Fruit fly (Drosophila melanogaster) whole organism: ENCODE measurements around the gene CG1998.

ENCODE experiments used
- CG8478 ChIP-seq: fragments of >200 bp; optimal IDR thresholded peaks from 2 replicates; lab custom pipeline; 2018; ENCODE audit warnings: inconsistent platforms
- Dll ChIP-seq: fragments of >200 bp; optimal IDR thresholded peaks from 2 replicates; lab custom pipeline; 2017
- EcR ChIP-seq, 2 experiments: fragments of >200 bp; optimal IDR thresholded peaks; 2 replicates each; lab custom pipeline; 2017; ENCODE audit warnings: missing biosample characterization in 2 of 2, missing genetic modification characterization in 2 of 2, missing genetic modification reagents in 2 of 2
- pan ChIP-seq: fragments of >200 bp; optimal IDR thresholded peaks from 2 replicates; lab custom pipeline; 2017
- psq ChIP-seq: fragments of >200 bp; optimal IDR thresholded peaks from 2 replicates; lab custom pipeline; 2017
- usp ChIP-seq: fragments of >200 bp; optimal IDR thresholded peaks from 2 replicates; lab custom pipeline; 2017; ENCODE audit warnings: missing biosample characterization, missing genetic modification characterization, mixed read lengths

CG1998 gene

dm6 chrX:13403962-13404830 lies 8.7 kb downstream of the CG1998 start, which contains the start of gene GstT4:
TSS of gene GstT4 (plus strand) at chrX:13404749.
- no peak for TF ChIP-seq usp
- no peak for TF ChIP-seq EcR (GFP tag; optimal IDR thresholded peaks at IDR 0.05; lab: Kevin White, UChicago)
- no peak for TF ChIP-seq pan (lab: Kevin White, UChicago)
- no peak for TF ChIP-seq CG8478 (lab: Kevin White, UChicago)
- TF ChIP-seq Dll = no peak
- TF ChIP-seq psq (lab: Kevin White, UChicago) = no peak

DNA sequence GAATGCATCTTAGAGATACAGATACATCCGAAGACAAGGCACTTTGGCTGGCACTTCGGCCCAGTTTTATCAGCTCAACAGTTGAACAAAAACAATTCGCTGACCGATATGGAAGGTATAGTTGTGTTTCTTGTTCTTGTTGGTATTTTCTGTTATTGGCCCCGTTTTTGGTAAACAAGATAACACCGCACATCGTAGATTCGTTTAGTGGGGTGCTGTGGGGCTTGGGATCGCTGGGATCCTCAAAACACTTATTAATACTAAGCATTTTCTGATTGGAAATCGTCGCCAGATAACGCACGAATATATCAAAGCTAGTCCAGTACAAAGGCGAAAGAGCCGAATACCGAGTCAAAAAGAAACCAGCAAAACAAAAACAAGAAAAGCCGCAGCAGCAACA lies 9.3 kb downstream of the CG1998 start:
- TF ChIP-seq Dll = no peak
- no peak for TF ChIP-seq pan (lab: Kevin White, UChicago)
- no peak for TF ChIP-seq psq (lab: Kevin White, UChicago)
- no peak for TF ChIP-seq EcR (GFP tag; optimal IDR thresholded peaks at IDR 0.05; lab: Kevin White, UChicago)
- no peak for TF ChIP-seq CG8478 (lab: Kevin White, UChicago)
- no peak for TF ChIP-seq usp

dm6 chrX:13402763-13403162 lies 10.1 kb downstream of the CG1998 start, which contains the start of gene CG12725:
TSS of gene CG12725 (minus strand) at chrX:13402863.
- TF ChIP-seq CG8478 (lab: Kevin White, UChicago) (no peak), Dll (no peak), usp (no peak), pan (lab: Kevin White, UChicago) (no peak), psq (lab: Kevin White, UChicago) (no peak), EcR (GFP tag; optimal IDR thresholded peaks at IDR 0.05; lab: Kevin White, UChicago) (no peak)

DNA sequence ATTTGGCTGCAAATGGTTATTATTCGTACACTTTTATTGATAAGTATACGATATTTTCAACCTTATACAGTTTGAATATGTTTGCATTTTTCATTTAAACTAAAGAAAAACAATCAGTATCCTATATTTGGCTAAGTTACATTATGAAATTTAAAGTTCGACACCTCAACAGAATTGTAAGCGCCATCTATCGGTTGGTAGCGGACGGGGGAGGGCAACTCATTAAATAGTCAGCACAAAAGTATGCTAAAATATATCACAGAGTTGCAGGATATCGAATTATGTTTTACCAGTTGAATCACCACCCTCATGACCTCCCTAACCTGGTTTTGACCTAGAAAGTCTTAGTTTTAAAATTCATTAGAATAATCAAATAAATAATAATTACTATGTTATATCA lies 11.6 kb downstream of the CG1998 start:
- no peak for TF ChIP-seq usp

DNA sequence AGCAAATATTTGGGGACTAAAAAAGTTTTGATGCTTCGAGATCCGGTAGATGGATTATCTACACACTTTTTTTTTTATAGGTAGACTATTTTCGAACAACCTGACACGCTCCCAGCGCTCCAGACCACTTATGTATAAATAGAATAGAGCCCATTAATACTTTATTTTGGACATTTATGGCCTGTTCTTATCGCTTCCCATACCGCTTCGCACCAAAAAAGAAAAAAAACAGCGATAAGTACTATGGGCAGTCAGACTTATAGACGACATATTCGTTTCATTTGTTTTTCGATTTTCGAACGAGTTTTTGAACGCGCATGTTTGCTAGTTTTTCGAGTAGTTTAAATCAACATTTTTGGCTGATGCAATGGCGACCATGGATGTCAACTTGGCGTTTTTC lies 15.3 kb downstream of the CG1998 start:
- TF ChIP-seq usp (no peak), CG8478 (lab: Kevin White, UChicago) (no peak), Dll (no peak), pan (lab: Kevin White, UChicago) (no peak), EcR (GFP tag; optimal IDR thresholded peaks at IDR 0.05; lab: Kevin White, UChicago) (no peak), psq (lab: Kevin White, UChicago) (no peak)

DNA sequence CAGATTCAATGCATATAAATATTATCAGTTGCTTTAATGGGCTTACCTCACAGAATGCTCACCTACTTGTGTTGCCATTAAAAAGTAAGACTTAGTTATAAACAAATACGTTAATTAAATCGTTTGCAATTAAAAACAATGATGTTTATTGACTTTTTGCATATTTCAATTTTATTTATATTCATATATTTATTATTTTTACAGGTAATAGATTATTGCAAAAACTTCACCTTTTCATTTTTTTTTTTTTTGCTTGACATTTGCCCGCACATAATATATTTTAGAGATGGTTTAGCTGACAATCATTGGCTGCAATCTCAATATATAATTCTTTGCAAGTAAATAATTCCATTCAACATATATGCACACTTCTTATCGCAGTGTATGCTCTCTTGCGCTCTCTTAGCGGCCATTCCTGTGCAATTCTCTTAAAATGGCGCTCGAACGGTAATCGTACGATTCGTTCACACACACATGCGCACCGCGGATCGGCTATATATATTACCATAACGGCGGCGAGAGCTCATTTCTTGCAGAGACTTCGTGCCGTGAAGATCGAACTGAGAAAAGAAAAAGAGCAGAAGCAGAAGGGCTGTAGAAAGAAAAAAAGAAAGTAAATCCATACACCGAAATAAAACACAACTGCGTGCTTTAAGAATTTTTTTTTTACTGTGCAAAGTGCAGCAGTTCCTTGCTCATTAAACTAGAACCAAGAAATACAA lies 16.3 kb downstream of the CG1998 start, which contains the start of gene Bcat:
Gene Bcat (plus strand): TSS at position 522 of the 722 bp plus-strand sequence.
- TF ChIP-seq psq (lab: Kevin White, UChicago) (no peak), pan (lab: Kevin White, UChicago) (no peak), usp (no peak), Dll (no peak), CG8478 (lab: Kevin White, UChicago) (no peak), EcR (GFP tag; optimal IDR thresholded peaks at IDR 0.05; lab: Kevin White, UChicago) (no peak)

dm6 chrX:13395988-13396377 lies 16.9 kb downstream of the CG1998 start:
- TF ChIP-seq EcR (GFP tag; optimal IDR thresholded peaks at IDR 0.05; lab: Kevin White, UChicago) (no peak), CG8478 (lab: Kevin White, UChicago) (no peak), psq (lab: Kevin White, UChicago) (no peak), Dll (no peak), pan (lab: Kevin White, UChicago) (no peak), usp (no peak)

- no peak for TF ChIP-seq EcR (GFP tag; optimal IDR thresholded peaks at IDR 0.05; lab: Kevin White, UChicago)
These were observed 17.9 kb downstream of the CG1998 start for dm6 chrX:13395020-13395419.

DNA sequence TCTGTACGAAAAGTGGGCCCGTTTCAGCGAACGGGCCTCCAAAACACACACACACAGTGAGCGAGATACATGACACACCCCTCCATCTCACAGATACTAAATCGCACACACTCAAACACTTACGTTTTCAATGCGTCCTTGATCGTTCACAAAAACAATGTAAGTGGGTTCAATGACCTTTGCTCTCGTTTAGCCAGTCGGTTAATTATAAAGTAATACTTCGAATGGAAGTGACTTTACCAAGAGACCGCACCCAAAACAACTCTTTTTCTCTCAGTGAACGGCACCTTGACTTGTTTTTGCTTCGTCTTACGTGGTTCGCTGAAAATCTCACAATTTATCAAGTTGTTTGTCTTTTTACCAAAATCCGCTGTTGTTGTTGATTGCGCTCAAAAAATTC lies 18.5 kb downstream of the CG1998 start:
- TF ChIP-seq Dll (no peak), EcR (GFP tag; optimal IDR thresholded peaks at IDR 0.05; lab: Kevin White, UChicago) (peak in 1 of 2 experiments; percentile 58)

- TF ChIP-seq CG8478 (lab: Kevin White, UChicago) (no peak), Dll (no peak), psq (lab: Kevin White, UChicago) (no peak), usp (no peak), pan (lab: Kevin White, UChicago) (no peak), EcR (GFP tag; optimal IDR thresholded peaks at IDR 0.05; lab: Kevin White, UChicago) (no peak)
These were observed 20.1 kb downstream of the CG1998 start for dm6 chrX:13392764-13393163.

dm6 chrX:13392041-13392353 lies 20.9 kb downstream of the CG1998 start:
- no peak for TF ChIP-seq CG8478 (lab: Kevin White, UChicago)
- TF ChIP-seq psq (lab: Kevin White, UChicago) = no peak
- no peak for TF ChIP-seq pan (lab: Kevin White, UChicago)
- no peak for TF ChIP-seq usp
- TF ChIP-seq EcR (GFP tag; optimal IDR thresholded peaks at IDR 0.05; lab: Kevin White, UChicago) = no peak
- no peak for TF ChIP-seq Dll

dm6 chrX:13391174-13392040 lies 21.5 kb downstream of the CG1998 start:
- TF ChIP-seq CG8478 (lab: Kevin White, UChicago) (no peak), psq (lab: Kevin White, UChicago) (no peak), pan (lab: Kevin White, UChicago) (no peak), EcR (GFP tag; optimal IDR thresholded peaks at IDR 0.05; lab: Kevin White, UChicago) (no peak), usp (no peak), Dll (no peak)
